Worm (Caenorhabditis elegans) whole organism, L1 larva: ENCODE measurements around the gene pqn-71.

ENCODE experiments used
- ceh-8 ChIP-seq: fragments of 200-800 bp; sonication (Bioruptor generic); optimal IDR thresholded peaks from 2 replicates; lab custom pipeline; 2018; ENCODE audit warnings: mild to moderate bottlenecking, missing genetic modification characterization, moderate library complexity, missing compliant biosample characterization
- fkh-4 ChIP-seq: sonication (generic microtip); optimal IDR thresholded peaks from 2 replicates; lab custom pipeline; 2016; ENCODE audit warnings: missing compliant biosample characterization, missing genetic modification characterization, borderline replicate concordance
- nhr-76 ChIP-seq: sonication (generic microtip); optimal IDR thresholded peaks from 2 replicates; lab custom pipeline; 2017; ENCODE audit warnings: missing biosample characterization, missing genetic modification characterization

ce11 chrV:15417822-15418221, 47.7 kb upstream of the pqn-71 start, which contains the start of gene T06E6.10:
- TF ChIP-seq ceh-8 (GFP tag; lab: Kevin White, UChicago) (no peak), nhr-76 (tag; lab: Kevin White, UChicago) (no peak), fkh-4 (no peak)
